Fruit fly (Drosophila melanogaster) whole organism, embryonic: Measurements from ENCODE around the gene goe.
A peak's percentile ranks its signal among the peaks of the same experiment; 100 is the strongest.

Experiments
- Abd-B ChIP-seq: fragments of 200-800 bp; sonication (Bioruptor generic); optimal IDR thresholded peaks from 2 replicates; lab custom pipeline; 2018; ENCODE audit warnings: missing biosample characterization, mild to moderate bottlenecking, missing genetic modification characterization, moderate library complexity
- CG10462 ChIP-seq: fragments of 200-800 bp; sonication (Bioruptor generic); optimal IDR thresholded peaks from 2 replicates; lab custom pipeline; 2016; ENCODE audit warnings: missing biosample characterization, missing genetic modification characterization
- CG11695 ChIP-seq: fragments of 200-800 bp; sonication (Bioruptor generic); IDR thresholded peaks from 3 replicates; pipeline ENCODE4 v1.3.6; 2022; ENCODE audit warnings: missing biosample characterization, missing genetic modification characterization
- CG12236 ChIP-seq: fragments of 200-800 bp; sonication (Bioruptor generic); optimal IDR thresholded peaks from 2 replicates; lab custom pipeline; 2016; ENCODE audit warnings: missing biosample characterization, missing genetic modification characterization
- CG17328 ChIP-seq: fragments of 200-800 bp; sonication (Bioruptor generic); IDR thresholded peaks from 2 replicates; pipeline ENCODE4 v1.3.6; 2022; ENCODE audit warnings: missing biosample characterization, missing genetic modification characterization
- CG17829 ChIP-seq: fragments of 200-800 bp; optimal IDR thresholded peaks from 2 replicates; lab custom pipeline; 2019; ENCODE audit warnings: missing biosample characterization, mild to moderate bottlenecking, missing genetic modification characterization, moderate library complexity
- CG3838 ChIP-seq: fragments of 200-800 bp; sonication (Bioruptor generic); optimal IDR thresholded peaks from 3 replicates; lab custom pipeline; 2016; ENCODE audit warnings: missing biosample characterization, missing genetic modification characterization
- CG4328 ChIP-seq: fragments of 200-800 bp; sonication (Bioruptor generic); optimal IDR thresholded peaks from 3 replicates; lab custom pipeline; 2017; ENCODE audit warnings: missing biosample characterization, missing genetic modification reagents, missing genetic modification characterization
- CG4360 ChIP-seq: fragments of 200-800 bp; sonication (Bioruptor generic); IDR thresholded peaks from 2 replicates; pipeline ENCODE4 v1.3.6; 2022; ENCODE audit warnings: missing biosample characterization, missing genetic modification characterization
- CG6765 ChIP-seq: fragments of 200-800 bp; sonication (Bioruptor generic); optimal IDR thresholded peaks from 3 replicates; lab custom pipeline; 2017; ENCODE audit warnings: missing biosample characterization, mild to moderate bottlenecking, missing genetic modification characterization
- CG7372 ChIP-seq: fragments of 200-800 bp; sonication (Bioruptor generic); IDR thresholded peaks from 2 replicates; pipeline ENCODE4 v1.3.6; 2022; ENCODE audit warnings: missing biosample characterization, missing genetic modification characterization
- CG8281 ChIP-seq: fragments of 200-800 bp; sonication (Bioruptor generic); optimal IDR thresholded peaks from 2 replicates; lab custom pipeline; 2018; ENCODE audit warnings: missing biosample characterization, mild to moderate bottlenecking, missing genetic modification characterization, moderate library complexity
- CG8388 ChIP-seq: fragments of 200-800 bp; sonication (Bioruptor generic); optimal IDR thresholded peaks from 2 replicates; lab custom pipeline; 2019; ENCODE audit warnings: missing biosample characterization, mild to moderate bottlenecking, missing genetic modification characterization, moderate library complexity
- CG9727 ChIP-seq: fragments of 200-800 bp; sonication (Bioruptor generic); optimal IDR thresholded peaks from 3 replicates; lab custom pipeline; 2017; ENCODE audit warnings: missing biosample characterization, mild to moderate bottlenecking, missing genetic modification characterization
- CG9932 ChIP-seq: fragments of 200-800 bp; sonication (Bioruptor generic); IDR thresholded peaks from 2 replicates; pipeline ENCODE4 v1.3.6; 2022; ENCODE audit warnings: missing biosample characterization, missing genetic modification characterization
- CoRest ChIP-seq: fragments of 200-800 bp; sonication (Bioruptor generic); optimal IDR thresholded peaks from 3 replicates; lab custom pipeline; 2018; ENCODE audit warnings: missing biosample characterization, mild to moderate bottlenecking, missing genetic modification characterization, moderate library complexity
- Hey ChIP-seq: fragments of 200-800 bp; sonication (Bioruptor generic); optimal IDR thresholded peaks from 3 replicates; lab custom pipeline; 2018; ENCODE audit warnings: missing biosample characterization, mild to moderate bottlenecking, missing genetic modification characterization
- Hr78 ChIP-seq, 2 experiments: fragments of 200-800 bp in 1 of 2; fragments of >200 bp in 1 of 2; sonication (Bioruptor generic) in 1 of 2; optimal IDR thresholded peaks; 2 replicates each; lab custom pipeline; 2017 to 2019; ENCODE audit warnings: missing biosample characterization in 2 of 2, missing genetic modification characterization in 2 of 2, mild to moderate bottlenecking in 1 of 2, moderate library complexity in 1 of 2
- MTF-1 ChIP-seq: fragments of 200-800 bp; sonication (Bioruptor generic); optimal IDR thresholded peaks from 2 replicates; lab custom pipeline; 2018; ENCODE audit warnings: missing biosample characterization, mild to moderate bottlenecking, missing genetic modification characterization, borderline replicate concordance
- NK7.1 ChIP-seq: fragments of 200-800 bp; sonication (Bioruptor generic); optimal IDR thresholded peaks from 3 replicates; lab custom pipeline; 2016; ENCODE audit warnings: missing biosample characterization, missing genetic modification characterization
- Nf-YB ChIP-seq: fragments of 200-800 bp; sonication (Bioruptor generic); optimal IDR thresholded peaks from 3 replicates; lab custom pipeline; 2019; ENCODE audit warnings: missing biosample characterization, mild to moderate bottlenecking, missing genetic modification characterization, moderate library complexity
- Pdp1 ChIP-seq, 2 experiments: fragments of 200-800 bp; sonication (Bioruptor generic); optimal IDR thresholded peaks; 3 replicates each; lab custom pipeline; 2016; ENCODE audit warnings: missing biosample characterization in 2 of 2, missing genetic modification characterization in 2 of 2, mild to moderate bottlenecking in 1 of 2, moderate library complexity in 1 of 2
- Rx ChIP-seq: fragments of 200-800 bp; sonication (Bioruptor generic); IDR thresholded peaks from 2 replicates; pipeline ENCODE4 v1.3.6; 2022; ENCODE audit warnings: missing biosample characterization, missing genetic modification characterization
- Scr ChIP-seq: fragments of 200-800 bp; sonication (Bioruptor generic); IDR thresholded peaks from 2 replicates; pipeline ENCODE4 v1.3.6; 2022; ENCODE audit warnings: missing biosample characterization, missing genetic modification characterization; ENCODE audit not compliant: partially characterized antibody
- Six4 ChIP-seq: fragments of 200-800 bp; sonication (Bioruptor generic); optimal IDR thresholded peaks from 2 replicates; lab custom pipeline; 2016; ENCODE audit warnings: missing biosample characterization, missing genetic modification characterization
- Ssrp ChIP-seq: fragments of 200-800 bp; sonication (Bioruptor generic); optimal IDR thresholded peaks from 2 replicates; lab custom pipeline; 2018; ENCODE audit warnings: missing biosample characterization, mild to moderate bottlenecking, missing genetic modification characterization, moderate library complexity
- aop ChIP-seq: fragments of 200-800 bp; sonication (Bioruptor generic); IDR thresholded peaks from 2 replicates; pipeline ENCODE4 v1.3.6; 2022; ENCODE audit warnings: missing biosample characterization, missing genetic modification characterization
- br ChIP-seq: fragments of >200 bp; optimal IDR thresholded peaks from 2 replicates; lab custom pipeline; 2017
- caup ChIP-seq: fragments of 200-800 bp; sonication (Bioruptor generic); optimal IDR thresholded peaks from 3 replicates; lab custom pipeline; 2017; ENCODE audit warnings: missing biosample characterization, mild to moderate bottlenecking, missing genetic modification characterization, moderate library complexity; ENCODE audit not compliant: severe bottlenecking
- cg ChIP-seq: fragments of 200-800 bp; sonication (Bioruptor generic); optimal IDR thresholded peaks from 3 replicates; lab custom pipeline; 2019; ENCODE audit warnings: missing biosample characterization, mild to moderate bottlenecking, missing genetic modification characterization, moderate library complexity
- chn ChIP-seq: fragments of 200-800 bp; sonication (Bioruptor generic); optimal IDR thresholded peaks from 2 replicates; lab custom pipeline; 2016; ENCODE audit warnings: missing biosample characterization, missing genetic modification characterization
- crc ChIP-seq: fragments of 200-800 bp; sonication (Bioruptor generic); optimal IDR thresholded peaks from 2 replicates; lab custom pipeline; 2016; ENCODE audit warnings: missing biosample characterization, missing genetic modification characterization
- cwo ChIP-seq: fragments of 200-800 bp; sonication (Bioruptor generic); optimal IDR thresholded peaks from 3 replicates; lab custom pipeline; 2017; ENCODE audit warnings: missing biosample characterization, missing genetic modification characterization, mild to moderate bottlenecking, moderate library complexity, missing genetic modification reagents
- dysf ChIP-seq: fragments of 200-800 bp; sonication (Bioruptor generic); IDR thresholded peaks from 3 replicates; pipeline ENCODE4 v1.3.6; 2022; ENCODE audit warnings: missing biosample characterization, missing genetic modification characterization
- fd96Cb ChIP-seq: fragments of 200-800 bp; sonication (Bioruptor generic); optimal IDR thresholded peaks from 2 replicates; lab custom pipeline; 2018; ENCODE audit warnings: missing biosample characterization, mild to moderate bottlenecking, missing genetic modification characterization, moderate library complexity
- gfzf ChIP-seq: fragments of 200-800 bp; sonication (Bioruptor generic); optimal IDR thresholded peaks from 2 replicates; lab custom pipeline; 2016; ENCODE audit warnings: missing biosample characterization, mild to moderate bottlenecking, missing genetic modification characterization, moderate library complexity
- jing ChIP-seq: fragments of 200-800 bp; sonication (Bioruptor generic); optimal IDR thresholded peaks from 2 replicates; lab custom pipeline; 2018; ENCODE audit warnings: missing biosample characterization, mild to moderate bottlenecking, missing genetic modification characterization
- kah ChIP-seq: fragments of 200-800 bp; sonication (Bioruptor generic); optimal IDR thresholded peaks from 2 replicates; lab custom pipeline; 2018; ENCODE audit warnings: missing biosample characterization, mild to moderate bottlenecking, missing genetic modification characterization
- ken ChIP-seq: fragments of 200-800 bp; sonication (Bioruptor generic); IDR thresholded peaks from 3 replicates; pipeline ENCODE4 v1.3.6; 2022; ENCODE audit warnings: missing biosample characterization, missing genetic modification characterization
- lov ChIP-seq, 2 experiments: fragments of 200-800 bp in 1 of 2; fragments of >200 bp in 1 of 2; sonication (Bioruptor generic) in 1 of 2; IDR thresholded peaks in 1 of 2; optimal IDR thresholded peaks in 1 of 2; 2 replicates in 1 of 2; 3 replicates in 1 of 2; pipeline versions ENCODE4 v1.3.6 to Lab custom; 2017 to 2022; ENCODE audit warnings: missing biosample characterization in 1 of 2, missing genetic modification characterization in 1 of 2
- phol ChIP-seq: fragments of 200-800 bp; sonication (Bioruptor generic); optimal IDR thresholded peaks from 3 replicates; lab custom pipeline; 2018; ENCODE audit warnings: missing biosample characterization, mild to moderate bottlenecking, missing genetic modification characterization, moderate library complexity
- ranshi ChIP-seq: fragments of 200-800 bp; sonication (Bioruptor generic); IDR thresholded peaks from 2 replicates; pipeline ENCODE4 v1.3.6; 2022; ENCODE audit warnings: missing biosample characterization, missing genetic modification characterization
- shn ChIP-seq: fragments of 200-800 bp; sonication (Bioruptor generic); optimal IDR thresholded peaks from 3 replicates; lab custom pipeline; 2016; ENCODE audit warnings: missing biosample characterization, missing genetic modification characterization
- sima ChIP-seq: fragments of 200-800 bp; sonication (Bioruptor generic); optimal IDR thresholded peaks from 2 replicates; lab custom pipeline; 2016; ENCODE audit warnings: missing biosample characterization, missing genetic modification characterization
- slbo ChIP-seq: fragments of 200-800 bp; sonication (Bioruptor generic); IDR thresholded peaks from 2 replicates; pipeline ENCODE4 v1.3.6; 2022; ENCODE audit warnings: missing biosample characterization, missing genetic modification characterization
- stc ChIP-seq: fragments of 200-800 bp; sonication (Bioruptor generic); IDR thresholded peaks from 2 replicates; pipeline ENCODE4 v1.3.6; 2022; ENCODE audit warnings: missing biosample characterization, missing genetic modification characterization
- z ChIP-seq: fragments of 200-800 bp; sonication (Bioruptor generic); IDR thresholded peaks from 3 replicates; pipeline ENCODE4 v1.3.6; 2022; ENCODE audit warnings: missing biosample characterization, missing genetic modification characterization

Gene goe

dm6 chrX:16750712-16751578 lies 765 bp downstream of the goe start (continued):
- TF ChIP-seq slbo (GFP tag; lab: Robert Waterston, UW) (peak; percentile 42; the same call in 1 of the 2 replicates), jing (GFP tag; lab: Kevin White, UChicago) (no peak), CG6765 (GFP tag; lab: Kevin White, UChicago) (peak; percentile 38), CG17328 (GFP tag; lab: Robert Waterston, UW) (peak; percentile 53), kah (GFP tag; lab: Kevin White, UChicago) (peak; percentile 52), MTF-1 (peak; percentile 47), Hr78 (GFP tag; optimal IDR thresholded peaks at IDR 0.05; lab: Kevin White, UChicago) (peak in 1 of 2 experiments; percentile 1), Pdp1 (GFP tag; optimal IDR thresholded peaks at IDR 0.05; lab: Kevin White, UChicago) (peak; percentile 12 to 33), CoRest (tag; lab: Kevin White, UChicago) (peak; percentile 85), fd96Cb (tag; lab: Kevin White, UChicago) (peak; percentile 71), phol (tag; lab: Kevin White, UChicago) (peak; percentile 80), CG10462 (GFP tag; lab: Kevin White, UChicago) (peak; percentile 59), crc (no peak), aop (GFP tag; lab: Robert Waterston, UW) (no peak), cwo (GFP tag; lab: Kevin White, UChicago) (peak; percentile 42), Rx (no peak), CG4360 (GFP tag; lab: Robert Waterston, UW) (peak; percentile 91), Scr (GFP tag; lab: Robert Waterston, UW) (no peak), stc (GFP tag; lab: Robert Waterston, UW) (no peak), gfzf (GFP tag; lab: Kevin White, UChicago) (no peak), dysf (peak; percentile 74; the same call in 2 of the 3 replicates), z (no peak), caup (GFP tag; lab: Kevin White, UChicago) (peak; percentile 39), CG11695 (GFP tag; lab: Robert Waterston, UW) (peak; percentile 63), CG9727 (GFP tag; lab: Kevin White, UChicago) (peak; percentile 81), Nf-YB (GFP tag; lab: Kevin White, UChicago) (peak; percentile 58), CG8388 (peak; percentile 80), cg (peak; percentile 80), CG17829 (peak; percentile 87), Six4 (GFP tag; lab: Kevin White, UChicago) (peak; percentile 48), CG9932 (peak; percentile 37), NK7.1 (GFP tag; lab: Kevin White, UChicago) (peak; percentile 33), CG7372 (GFP tag; lab: Robert Waterston, UW) (peak; percentile 50; the same call in 1 of the 2 replicates), CG4328 (GFP tag; lab: Kevin White, UChicago) (peak; percentile 69), chn (GFP tag; lab: Kevin White, UChicago) (peak; percentile 40), CG3838 (GFP tag; lab: Kevin White, UChicago) (peak; percentile 15), CG8281 (tag; lab: Kevin White, UChicago) (peak; percentile 45), ranshi (GFP tag; lab: Robert Waterston, UW) (peak; percentile 46; the same call in 1 of the 2 replicates), Ssrp (tag; lab: Kevin White, UChicago) (peak; percentile 82), CG12236 (GFP tag; lab: Kevin White, UChicago) (no peak), sima (no peak), br (lab: Kevin White, UChicago) (no peak), ken (GFP tag; lab: Robert Waterston, UW) (peak; percentile 35; the same call in 1 of the 3 replicates), Abd-B (peak; percentile 50), shn (GFP tag; lab: Kevin White, UChicago) (no peak), lov (optimal IDR thresholded peaks at IDR 0.05; lab: Kevin White, UChicago) (no peak), lov (GFP tag; IDR thresholded peaks at IDR 0.05; lab: Robert Waterston, UW) (0 out of 3 replicates have a peak, but pooled peaks have one; percentile 27), Hey (no peak)
